Fruit fly (Drosophila melanogaster): ENCODE measurements around the gene Hmx.

Gene Hmx

DNA sequence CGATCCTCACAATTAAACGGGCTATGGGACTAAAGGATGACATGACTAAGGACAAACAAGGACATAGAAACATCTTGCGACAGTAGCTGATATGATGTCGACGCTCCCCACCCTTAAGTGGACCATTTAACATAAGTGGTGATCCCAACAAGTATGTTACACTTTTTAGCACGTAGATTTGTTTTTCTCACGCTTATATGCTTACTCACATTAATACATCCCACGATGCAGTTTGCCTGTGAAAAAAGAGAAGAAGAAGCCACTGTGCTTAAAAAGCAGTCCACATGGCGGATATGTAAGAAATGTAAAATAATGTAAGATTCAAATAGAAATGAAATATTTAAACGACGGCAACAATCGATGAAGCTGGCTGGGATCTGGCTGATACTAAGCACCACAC, 56.3 kb downstream of the Hmx start:
- no peak for TF ChIP-seq ttk (optimal IDR thresholded peaks at IDR 0.05)
- TF ChIP-seq Sin3A (optimal IDR thresholded peaks at IDR 0.05) = no peak
- TF ChIP-seq insv (optimal IDR thresholded peaks at IDR 0.05) = no peak
- no peak for TF ChIP-seq h (optimal IDR thresholded peaks at IDR 0.05)
- TF ChIP-seq psq (optimal IDR thresholded peaks at IDR 0.05) = no peak
- no peak for TF ChIP-seq Myc (optimal IDR thresholded peaks at IDR 0.05)

DNA sequence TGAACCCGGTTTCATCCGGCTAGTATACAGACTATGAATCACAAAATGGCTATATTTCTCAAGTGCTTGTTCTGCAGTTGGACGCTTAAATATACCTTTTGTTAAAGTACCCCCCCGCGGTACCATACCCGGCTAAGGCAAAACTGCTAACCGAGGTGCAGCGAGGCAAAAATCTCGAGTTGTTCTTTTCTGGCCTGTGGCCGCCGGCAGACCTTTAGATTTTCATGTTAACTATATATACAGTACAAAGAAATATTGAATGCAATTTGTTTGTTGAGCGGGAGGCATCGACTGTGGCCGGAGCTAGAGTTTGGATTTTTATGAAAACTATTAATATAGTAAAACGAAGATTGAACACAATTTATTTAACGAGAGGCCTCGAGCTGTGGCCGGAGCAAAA, 57.0 kb downstream of the Hmx start:
- TF ChIP-seq psq (optimal IDR thresholded peaks at IDR 0.05) = no peak
- TF ChIP-seq Myc (optimal IDR thresholded peaks at IDR 0.05) = no peak
- TF ChIP-seq h (optimal IDR thresholded peaks at IDR 0.05) = no peak
- no peak for TF ChIP-seq insv (optimal IDR thresholded peaks at IDR 0.05)
- no peak for TF ChIP-seq Sin3A (optimal IDR thresholded peaks at IDR 0.05)
- TF ChIP-seq ttk (optimal IDR thresholded peaks at IDR 0.05) = no peak

- TF ChIP-seq Myc (optimal IDR thresholded peaks at IDR 0.05) (no peak), psq (optimal IDR thresholded peaks at IDR 0.05) (no peak), h (optimal IDR thresholded peaks at IDR 0.05) (no peak), Sin3A (optimal IDR thresholded peaks at IDR 0.05) (no peak), insv (optimal IDR thresholded peaks at IDR 0.05) (no peak), ttk (optimal IDR thresholded peaks at IDR 0.05) (no peak)
Measured at dm6 chr3R:17616541-17616940, 57.8 kb downstream of the Hmx start.

DNA sequence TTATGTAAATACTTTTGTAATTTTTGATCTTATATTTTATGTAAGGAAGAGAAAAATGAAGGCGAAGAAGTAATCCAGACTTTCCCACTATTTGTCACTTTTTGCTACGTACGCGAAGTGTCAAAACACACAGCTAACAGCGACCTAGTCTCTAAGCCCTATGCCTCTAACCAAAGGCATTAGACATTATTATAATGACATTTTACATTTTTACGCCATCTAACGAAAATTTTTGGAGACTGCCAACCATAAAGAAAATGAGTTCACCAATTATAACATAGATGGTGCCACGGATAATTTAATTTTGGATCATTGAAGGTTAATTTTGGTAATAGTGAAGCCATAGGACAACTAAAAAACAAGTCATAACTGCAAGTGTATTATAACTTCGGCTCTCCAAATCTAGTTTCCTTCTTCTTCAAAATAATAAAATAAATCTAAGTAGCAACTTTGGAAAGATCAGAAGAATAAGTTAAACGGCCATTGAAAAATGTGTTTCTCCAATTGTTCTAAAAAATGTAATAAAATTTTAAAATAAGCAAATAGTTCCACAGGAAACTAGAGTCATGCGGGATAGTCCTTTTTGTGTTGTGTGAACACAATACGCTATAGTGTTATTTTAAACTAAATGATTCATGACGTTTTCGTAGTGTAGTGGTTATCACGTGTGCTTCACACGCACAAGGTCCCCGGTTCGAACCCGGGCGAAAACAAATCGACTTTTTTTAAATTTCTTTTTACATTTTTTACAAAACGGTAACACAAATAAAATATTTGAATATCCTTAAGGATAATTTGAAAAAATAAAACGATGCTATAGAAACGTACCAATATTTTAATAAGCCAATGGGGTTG, 58.6 kb downstream of the Hmx start:
- TF ChIP-seq Myc (optimal IDR thresholded peaks at IDR 0.05) (no peak), Sin3A (optimal IDR thresholded peaks at IDR 0.05) (no peak), insv (optimal IDR thresholded peaks at IDR 0.05) (no peak), psq (optimal IDR thresholded peaks at IDR 0.05) (no peak), h (optimal IDR thresholded peaks at IDR 0.05) (no peak), ttk (optimal IDR thresholded peaks at IDR 0.05) (no peak)

DNA sequence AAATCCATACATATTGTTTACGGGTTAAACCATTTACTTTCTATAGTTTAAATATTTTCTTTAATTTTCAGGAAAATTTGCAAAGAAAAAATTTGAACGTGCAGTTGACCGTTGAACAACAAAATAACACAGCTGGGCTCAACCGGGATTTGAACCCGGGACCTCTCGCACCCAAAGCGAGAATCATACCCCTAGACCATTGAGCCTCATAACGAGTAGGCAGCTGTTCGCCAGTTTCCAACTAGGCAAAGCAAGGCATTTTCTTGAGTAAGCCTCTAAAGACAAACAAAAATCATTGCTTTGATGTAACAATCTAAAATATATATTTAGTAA, 59.2 kb downstream of the Hmx start:
- TF ChIP-seq Myc (optimal IDR thresholded peaks at IDR 0.05) = no peak
- no peak for TF ChIP-seq insv (optimal IDR thresholded peaks at IDR 0.05)
- TF ChIP-seq ttk (optimal IDR thresholded peaks at IDR 0.05) = no peak
- no peak for TF ChIP-seq Sin3A (optimal IDR thresholded peaks at IDR 0.05)
- no peak for TF ChIP-seq psq (optimal IDR thresholded peaks at IDR 0.05)
- TF ChIP-seq h (optimal IDR thresholded peaks at IDR 0.05) = no peak

Measured in Kc167 (cell line).